Worm (Caenorhabditis elegans): ENCODE results near the gene afmd-2.

- TF ChIP-seq unc-62 (GFP tag; optimal IDR thresholded peaks at IDR 0.05) (no peak), K11D2.4 (GFP tag; IDR thresholded peaks at IDR 0.05) (no peak), B0035.1 (tag; optimal IDR thresholded peaks at IDR 0.05) (no peak), lsl-1 (GFP tag; optimal IDR thresholded peaks at IDR 0.05) (no peak), rpc-1 (optimal IDR thresholded peaks at IDR 0.05) (no peak), rpc-1 (tag; optimal IDR thresholded peaks at IDR 0.05) (no peak), F39B2.1 (GFP tag; IDR thresholded peaks at IDR 0.05) (no peak), hlh-26 (GFP tag; conservative IDR thresholded peaks at IDR 0.05) (no peak), pha-4 (tag; optimal IDR thresholded peaks at IDR 0.05) (no peak), ztf-22 (GFP tag; optimal IDR thresholded peaks at IDR 0.05) (no peak)
These were observed 52.6 kb downstream of the afmd-2 start, which contains the start of the genes Y45F10B.13 and qui-1 for ce11 chrIV:13561629-13562028.

Data from whole organism, young adult.